Worm (Caenorhabditis elegans) whole organism, late embryonic: ENCODE measurements around the gene R07B1.6.

Experiments used
- F13H6.1 ChIP-seq: sonication (generic microtip); optimal IDR thresholded peaks from 2 replicates; lab custom pipeline; 2016; ENCODE audit warnings: missing genetic modification characterization, missing compliant biosample characterization
- K02D7.2 ChIP-seq: sonication (generic microtip); optimal IDR thresholded peaks from 2 replicates; lab custom pipeline; 2017; ENCODE audit warnings: mild to moderate bottlenecking, missing genetic modification characterization, missing compliant biosample characterization
- ama-1 ChIP-seq: fragments of 150-350 bp; optimal IDR thresholded peaks from 2 replicates; lab custom pipeline; 2014
- ceh-22 ChIP-seq: sonication (generic microtip); optimal IDR thresholded peaks from 2 replicates; lab custom pipeline; 2017; ENCODE audit warnings: missing biosample characterization, missing genetic modification characterization
- ceh-30 ChIP-seq: fragments of 150-350 bp; optimal IDR thresholded peaks from 2 replicates; lab custom pipeline; 2014; ENCODE audit warnings: missing biosample characterization, missing genetic modification characterization
- ceh-9 ChIP-seq: sonication (generic microtip); optimal IDR thresholded peaks from 2 replicates; lab custom pipeline; 2016; ENCODE audit warnings: mild to moderate bottlenecking, missing genetic modification characterization, inconsistent platforms, missing compliant biosample characterization
- eyg-1 ChIP-seq: sonication (generic microtip); optimal IDR thresholded peaks from 2 replicates; lab custom pipeline; 2016; ENCODE audit warnings: missing genotype, missing genetic modification characterization, missing compliant biosample characterization
- hlh-6 ChIP-seq: sonication (generic microtip); optimal IDR thresholded peaks from 2 replicates; lab custom pipeline; 2016; ENCODE audit warnings: missing genotype, missing genetic modification characterization, missing compliant biosample characterization
- mec-3 ChIP-seq: sonication (generic microtip); optimal IDR thresholded peaks from 2 replicates; lab custom pipeline; 2016; ENCODE audit warnings: borderline replicate concordance, missing genetic modification characterization, missing compliant biosample characterization
- nhr-11 ChIP-seq: fragments of 150-350 bp; optimal IDR thresholded peaks from 2 replicates; lab custom pipeline; 2014; ENCODE audit warnings: missing biosample characterization, missing genetic modification characterization
- pqm-1 ChIP-seq: sonication (generic microtip); optimal IDR thresholded peaks from 2 replicates; lab custom pipeline; 2016; ENCODE audit warnings: missing genetic modification characterization, missing compliant biosample characterization
- rnt-1 ChIP-seq: sonication (generic microtip); optimal IDR thresholded peaks from 2 replicates; lab custom pipeline; 2016; ENCODE audit warnings: missing genetic modification characterization, missing compliant biosample characterization
- tbx-7 ChIP-seq: sonication (generic microtip); optimal IDR thresholded peaks from 2 replicates; lab custom pipeline; 2016; ENCODE audit warnings: missing genotype, missing genetic modification characterization, missing compliant biosample characterization
- ztf-16 ChIP-seq: sonication (generic microtip); optimal IDR thresholded peaks from 2 replicates; lab custom pipeline; 2017; ENCODE audit warnings: missing genetic modification characterization, missing compliant biosample characterization

- TF ChIP-seq pqm-1 (tag; lab: Kevin White, UChicago) = no peak
- TF ChIP-seq rnt-1 (tag; lab: Kevin White, UChicago) = no peak
- no peak for TF ChIP-seq ceh-30
- no peak for TF ChIP-seq ztf-16 (tag; lab: Kevin White, UChicago)
- TF ChIP-seq mec-3 = no peak
- no peak for TF ChIP-seq hlh-6 (tag; lab: Kevin White, UChicago)
- no peak for TF ChIP-seq K02D7.2 (tag; lab: Kevin White, UChicago)
- no peak for TF ChIP-seq tbx-7
- TF ChIP-seq ama-1 (lab: Kevin White, UChicago) = no peak
- no peak for TF ChIP-seq F13H6.1 (tag; lab: Kevin White, UChicago)
- TF ChIP-seq ceh-9 (tag; lab: Kevin White, UChicago) = no peak
- TF ChIP-seq eyg-1 = no peak
- no peak for TF ChIP-seq ceh-22 (tag; lab: Kevin White, UChicago)
- TF ChIP-seq nhr-11 = no peak
Measured at ce11 chrX:9892323-9892722, 25.9 kb downstream of the R07B1.6 start, which contains the start of gene F21G4.1.
